Fruit fly (Drosophila melanogaster) whole organism, embryonic: ENCODE data around the gene Nup37.

Experiments used
- Ada2b ChIP-seq: fragments of 200-800 bp; sonication (Bioruptor generic); IDR thresholded peaks from 2 replicates; pipeline ENCODE4 v1.3.6; 2022; ENCODE audit warnings: missing biosample characterization, missing genetic modification characterization
- B-H1 ChIP-seq: fragments of 200-800 bp; sonication (Bioruptor generic); IDR thresholded peaks from 3 replicates; pipeline ENCODE4 v1.3.6; 2022; ENCODE audit warnings: missing biosample characterization, missing genetic modification characterization
- CG11085 ChIP-seq: fragments of 200-800 bp; sonication (Bioruptor generic); IDR thresholded peaks from 2 replicates; pipeline ENCODE4 v1.3.6; 2022; ENCODE audit warnings: missing biosample characterization, missing genetic modification characterization
- CG11398 ChIP-seq: fragments of 200-800 bp; sonication (Bioruptor generic); optimal IDR thresholded peaks from 2 replicates; lab custom pipeline; 2016; ENCODE audit warnings: missing biosample characterization, missing genetic modification characterization
- CG11504 ChIP-seq: fragments of 200-800 bp; sonication (Bioruptor generic); optimal IDR thresholded peaks from 3 replicates; lab custom pipeline; 2019; ENCODE audit warnings: missing biosample characterization, mild to moderate bottlenecking, missing genetic modification characterization, moderate library complexity
- CG11695 ChIP-seq: fragments of 200-800 bp; sonication (Bioruptor generic); IDR thresholded peaks from 3 replicates; pipeline ENCODE4 v1.3.6; 2022; ENCODE audit warnings: missing biosample characterization, missing genetic modification characterization
- CG12104 ChIP-seq: fragments of 200-800 bp; sonication (Bioruptor generic); optimal IDR thresholded peaks from 3 replicates; lab custom pipeline; 2016; ENCODE audit warnings: missing biosample characterization, missing genetic modification characterization
- CG12219 ChIP-seq: fragments of 200-800 bp; sonication (Bioruptor generic); optimal IDR thresholded peaks from 3 replicates; lab custom pipeline; 2018; ENCODE audit warnings: missing biosample characterization, mild to moderate bottlenecking, missing genetic modification characterization
- CG12299 ChIP-seq: fragments of 200-800 bp; sonication (Bioruptor generic); optimal IDR thresholded peaks from 2 replicates; lab custom pipeline; 2018; ENCODE audit warnings: missing biosample characterization, mild to moderate bottlenecking, missing genetic modification characterization
- CG13894 ChIP-seq: fragments of 200-800 bp; sonication (Bioruptor generic); optimal IDR thresholded peaks from 3 replicates; lab custom pipeline; 2018; ENCODE audit warnings: missing biosample characterization, mild to moderate bottlenecking, missing genetic modification characterization, moderate library complexity
- CG14014 ChIP-seq: fragments of 200-800 bp; sonication (Bioruptor generic); IDR thresholded peaks from 2 replicates; pipeline ENCODE4 v1.3.6; 2022; ENCODE audit warnings: missing biosample characterization, missing genetic modification characterization
- CG15269 ChIP-seq: fragments of 200-800 bp; sonication (Bioruptor generic); optimal IDR thresholded peaks from 2 replicates; lab custom pipeline; 2018; ENCODE audit warnings: missing biosample characterization, mild to moderate bottlenecking, missing genetic modification characterization, moderate library complexity
- CG15696 ChIP-seq: fragments of 200-800 bp; sonication (Bioruptor generic); optimal IDR thresholded peaks from 2 replicates; lab custom pipeline; 2019; ENCODE audit warnings: missing biosample characterization, mild to moderate bottlenecking, missing genetic modification characterization, moderate library complexity
- CG1603 ChIP-seq: fragments of 200-800 bp; sonication (Bioruptor generic); optimal IDR thresholded peaks from 2 replicates; lab custom pipeline; 2019; ENCODE audit warnings: missing biosample characterization, mild to moderate bottlenecking, missing genetic modification characterization, moderate library complexity
- CG17612 ChIP-seq: fragments of 200-800 bp; sonication (Bioruptor generic); IDR thresholded peaks from 2 replicates; pipeline ENCODE4 v1.3.6; 2022; ENCODE audit warnings: missing biosample characterization, missing genetic modification characterization
- CG32532 ChIP-seq: fragments of 200-800 bp; sonication (Bioruptor generic); IDR thresholded peaks from 2 replicates; pipeline ENCODE4 v1.3.6; 2022; ENCODE audit warnings: missing biosample characterization, missing genetic modification characterization
- CG32767 ChIP-seq: fragments of 200-800 bp; sonication (Bioruptor generic); IDR thresholded peaks from 2 replicates; pipeline ENCODE4 v1.3.6; 2022; ENCODE audit warnings: missing biosample characterization, missing genetic modification characterization
- CG33557 ChIP-seq: fragments of 200-800 bp; sonication (Bioruptor generic); optimal IDR thresholded peaks from 2 replicates; lab custom pipeline; 2019; ENCODE audit warnings: missing biosample characterization, mild to moderate bottlenecking, missing genetic modification characterization, moderate library complexity
- CG34376 ChIP-seq: fragments of 200-800 bp; sonication (Bioruptor generic); optimal IDR thresholded peaks from 2 replicates; lab custom pipeline; 2018; ENCODE audit warnings: missing biosample characterization, mild to moderate bottlenecking, missing genetic modification characterization
- CG4617 ChIP-seq: fragments of 200-800 bp; sonication (Bioruptor generic); optimal IDR thresholded peaks from 3 replicates; lab custom pipeline; 2016; ENCODE audit warnings: missing biosample characterization, missing genetic modification characterization, borderline replicate concordance
- CG6683 ChIP-seq: fragments of 200-800 bp; sonication (Bioruptor generic); optimal IDR thresholded peaks from 2 replicates; lab custom pipeline; 2017; ENCODE audit warnings: missing biosample characterization, mild to moderate bottlenecking, missing genetic modification characterization, missing genetic modification reagents
- CG9437 ChIP-seq: fragments of 200-800 bp; sonication (Bioruptor generic); optimal IDR thresholded peaks from 2 replicates; lab custom pipeline; 2018; ENCODE audit warnings: missing biosample characterization, mild to moderate bottlenecking, missing genetic modification characterization
- Chrac-16 ChIP-seq: fragments of 200-800 bp; sonication (Bioruptor generic); optimal IDR thresholded peaks from 3 replicates; lab custom pipeline; 2016; ENCODE audit warnings: missing biosample characterization, missing genetic modification characterization
- Dp ChIP-seq: fragments of 200-800 bp; sonication (Bioruptor generic); optimal IDR thresholded peaks from 2 replicates; lab custom pipeline; 2018; ENCODE audit warnings: missing biosample characterization, mild to moderate bottlenecking, missing genetic modification characterization, moderate library complexity
- E2f1 ChIP-seq: fragments of 200-800 bp; sonication (Bioruptor generic); IDR thresholded peaks from 2 replicates; pipeline ENCODE4 v1.3.6; 2022; ENCODE audit warnings: missing biosample characterization, missing genetic modification characterization
- E2f2 ChIP-seq: fragments of 200-800 bp; sonication (Bioruptor generic); IDR thresholded peaks from 2 replicates; pipeline ENCODE4 v1.3.6; 2022; ENCODE audit warnings: missing biosample characterization, missing genetic modification characterization
- Eip74EF ChIP-seq, 2 experiments: fragments of 200-800 bp in 1 of 2; fragments of >200 bp in 1 of 2; sonication (Bioruptor generic) in 1 of 2; optimal IDR thresholded peaks; 2 replicates each; lab custom pipeline; 2017 to 2019; ENCODE audit warnings: missing biosample characterization in 2 of 2, missing genetic modification characterization in 2 of 2, mild to moderate bottlenecking in 1 of 2, moderate library complexity in 1 of 2
- Hr51 ChIP-seq, 2 experiments: fragments of 200-800 bp; sonication (Bioruptor generic); optimal IDR thresholded peaks; 2 replicates in 1 of 2; 3 replicates in 1 of 2; lab custom pipeline; 2016 to 2018; ENCODE audit warnings: missing biosample characterization in 2 of 2, missing genetic modification characterization in 2 of 2, mild to moderate bottlenecking in 1 of 2, moderate library complexity in 1 of 2
- Lim3 ChIP-seq: fragments of 200-800 bp; sonication (Bioruptor generic); IDR thresholded peaks from 2 replicates; pipeline ENCODE4 v1.3.6; 2022; ENCODE audit warnings: missing biosample characterization, missing genetic modification characterization
- Mrtf ChIP-seq: fragments of 200-800 bp; sonication (Bioruptor generic); IDR thresholded peaks from 3 replicates; pipeline ENCODE4 v1.3.6; 2022; ENCODE audit warnings: missing biosample characterization, missing genetic modification characterization
- NC2β ChIP-seq: fragments of 200-800 bp; sonication (Bioruptor generic); optimal IDR thresholded peaks from 2 replicates; lab custom pipeline; 2016; ENCODE audit warnings: missing biosample characterization, missing genetic modification characterization
- NK7.1 ChIP-seq: fragments of 200-800 bp; sonication (Bioruptor generic); optimal IDR thresholded peaks from 3 replicates; lab custom pipeline; 2016; ENCODE audit warnings: missing biosample characterization, missing genetic modification characterization
- Rfx ChIP-seq: fragments of 200-800 bp; sonication (Bioruptor generic); IDR thresholded peaks from 2 replicates; pipeline ENCODE4 v1.3.6; 2022; ENCODE audit warnings: missing biosample characterization, missing genetic modification characterization
- Ssrp ChIP-seq: fragments of 200-800 bp; sonication (Bioruptor generic); optimal IDR thresholded peaks from 2 replicates; lab custom pipeline; 2018; ENCODE audit warnings: missing biosample characterization, mild to moderate bottlenecking, missing genetic modification characterization, moderate library complexity
- ac ChIP-seq: fragments of 200-800 bp; sonication (Bioruptor generic); optimal IDR thresholded peaks from 3 replicates; lab custom pipeline; 2017; ENCODE audit warnings: missing biosample characterization, mild to moderate bottlenecking, missing genetic modification characterization
- bigmax ChIP-seq: fragments of 200-800 bp; sonication (Bioruptor generic); optimal IDR thresholded peaks from 2 replicates; lab custom pipeline; 2018; ENCODE audit warnings: missing biosample characterization, mild to moderate bottlenecking, missing genetic modification characterization
- btn ChIP-seq: fragments of 200-800 bp; sonication (Bioruptor generic); optimal IDR thresholded peaks from 2 replicates; lab custom pipeline; 2016; ENCODE audit warnings: missing biosample characterization, missing genetic modification characterization
- dpn ChIP-seq, 2 experiments: fragments of 200-800 bp; sonication (Bioruptor generic); optimal IDR thresholded peaks; 3 replicates each; lab custom pipeline; 2016; ENCODE audit warnings: missing biosample characterization in 2 of 2, missing genetic modification characterization in 2 of 2
- gro ChIP-seq: fragments of 200-800 bp; sonication (Bioruptor generic); optimal IDR thresholded peaks from 2 replicates; lab custom pipeline; 2016; ENCODE audit warnings: missing biosample characterization, missing genetic modification characterization
- klu ChIP-seq: fragments of 200-800 bp; sonication (Bioruptor generic); IDR thresholded peaks from 2 replicates; pipeline ENCODE4 v1.3.6; 2022; ENCODE audit warnings: missing biosample characterization, missing genetic modification characterization
- lmd ChIP-seq: fragments of 200-800 bp; sonication (Bioruptor generic); IDR thresholded peaks from 2 replicates; pipeline ENCODE4 v1.3.6; 2022; ENCODE audit warnings: missing biosample characterization, missing genetic modification characterization
- org-1 ChIP-seq: fragments of 200-800 bp; sonication (Bioruptor generic); optimal IDR thresholded peaks from 2 replicates; lab custom pipeline; 2017; ENCODE audit warnings: missing biosample characterization, missing genetic modification characterization
- otp ChIP-seq: fragments of 200-800 bp; sonication (Bioruptor generic); IDR thresholded peaks from 3 replicates; pipeline ENCODE4, ENCODE4 v1.3.6; 2022; ENCODE audit warnings: missing biosample characterization, missing genetic modification characterization
- ranshi ChIP-seq: fragments of 200-800 bp; sonication (Bioruptor generic); IDR thresholded peaks from 2 replicates; pipeline ENCODE4 v1.3.6; 2022; ENCODE audit warnings: missing biosample characterization, missing genetic modification characterization
- sisA ChIP-seq: fragments of 200-800 bp; sonication (Bioruptor generic); IDR thresholded peaks from 2 replicates; pipeline ENCODE4 v1.3.6; 2022; ENCODE audit warnings: missing biosample characterization, missing genetic modification characterization
- slbo ChIP-seq: fragments of 200-800 bp; sonication (Bioruptor generic); IDR thresholded peaks from 2 replicates; pipeline ENCODE4 v1.3.6; 2022; ENCODE audit warnings: missing biosample characterization, missing genetic modification characterization
- twi ChIP-seq: fragments of 200-800 bp; optimal IDR thresholded peaks from 2 replicates; lab custom pipeline; 2019; ENCODE audit warnings: missing biosample characterization, mild to moderate bottlenecking, missing genetic modification characterization, moderate library complexity
- unc-4 ChIP-seq: fragments of 200-800 bp; sonication (Bioruptor generic); IDR thresholded peaks from 2 replicates; pipeline ENCODE4 v1.3.6; 2022; ENCODE audit warnings: missing biosample characterization, missing genetic modification characterization; ENCODE audit not compliant: partially characterized antibody
- vvl ChIP-seq: fragments of 200-800 bp; sonication (Bioruptor generic); IDR thresholded peaks from 2 replicates; pipeline ENCODE4 v1.3.6; 2022; ENCODE audit warnings: missing biosample characterization, missing genetic modification characterization
- yki ChIP-seq: fragments of >200 bp; optimal IDR thresholded peaks from 3 replicates; lab custom pipeline; 2018
- zen2 ChIP-seq: fragments of 200-800 bp; sonication (Bioruptor generic); IDR thresholded peaks from 3 replicates; pipeline ENCODE4 v1.3.6; 2022; ENCODE audit warnings: missing biosample characterization, missing genetic modification characterization; ENCODE audit not compliant: partially characterized antibody

The Nup37 gene

dm6 chr3R:25215123-25215522, 32.3 kb upstream of the Nup37 start, which contains the start of gene Saysd1 (continued):
- no peak for TF ChIP-seq bigmax (GFP tag; lab: Kevin White, UChicago)
- no peak for TF ChIP-seq ranshi
- no peak for TF ChIP-seq CG11398 (GFP tag; lab: Kevin White, UChicago)
- no peak for TF ChIP-seq CG13894 (tag; lab: Kevin White, UChicago)
- 0 out of 2 replicates have a peak, but pooled peaks have one; percentile 8 for TF ChIP-seq CG11085 (GFP tag; lab: Robert Waterston, UW)
- no peak for TF ChIP-seq CG12219 (GFP tag; lab: Kevin White, UChicago)
- TF ChIP-seq Chrac-16 (GFP tag; lab: Kevin White, UChicago): no peak
- peak; percentile 84 for TF ChIP-seq zen2 (GFP tag; lab: Robert Waterston, UW)
- peak; percentile 77 for TF ChIP-seq CG9437 (GFP tag; lab: Kevin White, UChicago)
- 0 out of 3 replicates have a peak, but pooled peaks have one; percentile 34 for TF ChIP-seq CG11695 (GFP tag; lab: Robert Waterston, UW)
- TF ChIP-seq CG6683 (GFP tag; lab: Kevin White, UChicago): no peak
- no peak for TF ChIP-seq CG32767
- no peak for TF ChIP-seq klu (GFP tag; lab: Robert Waterston, UW)
- TF ChIP-seq CG14014 (GFP tag; lab: Robert Waterston, UW): no peak
- no peak for TF ChIP-seq NK7.1 (GFP tag; lab: Kevin White, UChicago)
- TF ChIP-seq unc-4 (GFP tag; lab: Robert Waterston, UW): peak; percentile 83
- no peak for TF ChIP-seq Ssrp (tag; lab: Kevin White, UChicago)
- peak; percentile 70 for TF ChIP-seq CG32532 (GFP tag; lab: Robert Waterston, UW)
- TF ChIP-seq CG4617: no peak
- TF ChIP-seq CG15269: no peak
- no peak for TF ChIP-seq btn (GFP tag; lab: Kevin White, UChicago)
- no peak for TF ChIP-seq CG15696 (tag; lab: Kevin White, UChicago)
- TF ChIP-seq sisA (GFP tag; lab: Robert Waterston, UW): no peak
- no peak for TF ChIP-seq NC2β (GFP tag; lab: Kevin White, UChicago)
- TF ChIP-seq CG11504 (tag; lab: Kevin White, UChicago): no peak
- TF ChIP-seq yki (lab: Kevin White, UChicago): no peak
- no peak for TF ChIP-seq slbo (GFP tag; lab: Robert Waterston, UW)
- TF ChIP-seq CG33557: peak; percentile 11
- no peak for TF ChIP-seq otp (GFP tag; lab: Robert Waterston, UW)
- TF ChIP-seq Mrtf (GFP tag; lab: Robert Waterston, UW): no peak
- no peak for TF ChIP-seq CG17612 (GFP tag; lab: Robert Waterston, UW)
- no peak for TF ChIP-seq gro
- no peak for TF ChIP-seq twi (tag; lab: Kevin White, UChicago)
- peak; percentile 32; the same call in 1 of the 2 replicates for TF ChIP-seq E2f2 (GFP tag; lab: Robert Waterston, UW)
- peak; percentile 48; the same call in 1 of the 2 replicates for TF ChIP-seq Ada2b
- TF ChIP-seq org-1: no peak
- no peak for TF ChIP-seq CG12104 (GFP tag; lab: Kevin White, UChicago)
- no peak for TF ChIP-seq Lim3 (GFP tag; lab: Robert Waterston, UW)
- TF ChIP-seq vvl (GFP tag; lab: Robert Waterston, UW): peak; percentile 60
- TF ChIP-seq dpn (GFP tag; optimal IDR thresholded peaks at IDR 0.05; lab: Kevin White, UChicago): peak in 1 of 2 experiments; percentile 13
- 0 out of 2 replicates have a peak, but pooled peaks have one; percentile 28 for TF ChIP-seq E2f1 (GFP tag; lab: Robert Waterston, UW)
- no peak for TF ChIP-seq ac (GFP tag; lab: Kevin White, UChicago)
- no peak for TF ChIP-seq B-H1 (GFP tag; lab: Robert Waterston, UW)
- no peak for TF ChIP-seq CG34376 (GFP tag; lab: Kevin White, UChicago)
- no peak for TF ChIP-seq Eip74EF (GFP tag; optimal IDR thresholded peaks at IDR 0.05; lab: Kevin White, UChicago)
- peak; percentile 37 for TF ChIP-seq CG1603 (tag; lab: Kevin White, UChicago)
- TF ChIP-seq Dp (GFP tag; lab: Kevin White, UChicago): peak; percentile 25
- TF ChIP-seq CG12299: no peak
- peak in 1 of 2 experiments; percentile 11 for TF ChIP-seq Hr51 (GFP tag; optimal IDR thresholded peaks at IDR 0.05; lab: Kevin White, UChicago)
- peak; percentile 50; the same call in 1 of the 2 replicates for TF ChIP-seq lmd (GFP tag; lab: Robert Waterston, UW)
- peak; percentile 79 for TF ChIP-seq Rfx (GFP tag; lab: Robert Waterston, UW)
